Worm (Caenorhabditis elegans) whole organism, early embryonic: ENCODE results near the gene C14B1.3.

ENCODE experiments used
- B0310.2 ChIP-seq: sonication (generic microtip); optimal IDR thresholded peaks from 2 replicates; lab custom pipeline; 2016; ENCODE audit warnings: mild to moderate bottlenecking, missing genetic modification characterization, missing compliant biosample characterization
- F13C5.2 ChIP-seq: sonication (generic microtip); optimal IDR thresholded peaks from 2 replicates; lab custom pipeline; 2017; ENCODE audit warnings: mild to moderate bottlenecking, missing genetic modification characterization, inconsistent platforms, missing compliant biosample characterization
- aly-1 ChIP-seq: sonication (generic microtip); optimal IDR thresholded peaks from 2 replicates; lab custom pipeline; 2016; ENCODE audit warnings: missing genetic modification characterization, missing compliant biosample characterization
- ama-1 ChIP-seq: fragments of 150-350 bp; optimal IDR thresholded peaks from 2 replicates; lab custom pipeline; 2014
- ceh-13 ChIP-seq: fragments of 200-800 bp; sonication (Bioruptor generic); optimal IDR thresholded peaks from 2 replicates; lab custom pipeline; 2018; ENCODE audit warnings: mild to moderate bottlenecking, missing genetic modification characterization, missing compliant biosample characterization
- ceh-36 ChIP-seq: sonication (generic microtip); optimal IDR thresholded peaks from 2 replicates; lab custom pipeline; 2016; ENCODE audit warnings: missing genetic modification characterization, inconsistent platforms, missing compliant biosample characterization
- ets-7 ChIP-seq: sonication (generic microtip); optimal IDR thresholded peaks from 2 replicates; lab custom pipeline; 2016; ENCODE audit warnings: missing genotype, missing genetic modification characterization, missing compliant biosample characterization
- flt-1 ChIP-seq: fragments of 200-800 bp; sonication (Bioruptor generic); IDR thresholded peaks from 2 replicates; pipeline ENCODE4 v1.3.6; 2022; ENCODE audit warnings: missing genetic modification characterization, missing compliant biosample characterization
- hmbx-1 ChIP-seq: sonication (generic microtip); optimal IDR thresholded peaks from 2 replicates; lab custom pipeline; 2016; ENCODE audit warnings: mild to moderate bottlenecking, missing genetic modification characterization, missing compliant biosample characterization
- hmg-4 ChIP-seq: fragments of 200-800 bp; sonication (Bioruptor generic); optimal IDR thresholded peaks from 2 replicates; lab custom pipeline; 2018; ENCODE audit warnings: mild to moderate bottlenecking, missing genetic modification characterization, missing compliant biosample characterization
- hnd-1 ChIP-seq: sonication (generic microtip); optimal IDR thresholded peaks from 2 replicates; lab custom pipeline; 2016; ENCODE audit warnings: missing genetic modification characterization, missing compliant biosample characterization
- pes-1 ChIP-seq: fragments of 200-800 bp; sonication (Bioruptor generic); IDR thresholded peaks from 2 replicates; pipeline ENCODE4 v1.3.6; 2022; ENCODE audit warnings: missing genetic modification reagents, missing genetic modification characterization, missing compliant biosample characterization
- scrt-1 ChIP-seq: fragments of 200-800 bp; sonication (Bioruptor generic); IDR thresholded peaks from 2 replicates; pipeline ENCODE4 v1.3.6; 2022; ENCODE audit warnings: missing genetic modification characterization, missing compliant biosample characterization
- sea-1 ChIP-seq: fragments of 200-800 bp; sonication (Bioruptor generic); conservative IDR thresholded peaks from 2 replicates; pipeline ENCODE4 v1.3.6; 2022; ENCODE audit warnings: missing genetic modification characterization, missing compliant biosample characterization
- tbx-11 ChIP-seq: fragments of 200-800 bp; sonication (Bioruptor generic); IDR thresholded peaks from 2 replicates; pipeline ENCODE4 v1.3.6; 2022; ENCODE audit warnings: missing genetic modification characterization, missing compliant biosample characterization
- tbx-37 ChIP-seq: fragments of 200-800 bp; sonication (Bioruptor generic); conservative IDR thresholded peaks from 2 replicates; pipeline ENCODE4 v1.3.6; 2022; ENCODE audit warnings: missing genetic modification reagents, missing genetic modification characterization, missing compliant biosample characterization
- tra-4 ChIP-seq: sonication (generic microtip); optimal IDR thresholded peaks from 2 replicates; lab custom pipeline; 2017; ENCODE audit warnings: missing genetic modification characterization, missing compliant biosample characterization

C14B1.3 gene

DNA sequence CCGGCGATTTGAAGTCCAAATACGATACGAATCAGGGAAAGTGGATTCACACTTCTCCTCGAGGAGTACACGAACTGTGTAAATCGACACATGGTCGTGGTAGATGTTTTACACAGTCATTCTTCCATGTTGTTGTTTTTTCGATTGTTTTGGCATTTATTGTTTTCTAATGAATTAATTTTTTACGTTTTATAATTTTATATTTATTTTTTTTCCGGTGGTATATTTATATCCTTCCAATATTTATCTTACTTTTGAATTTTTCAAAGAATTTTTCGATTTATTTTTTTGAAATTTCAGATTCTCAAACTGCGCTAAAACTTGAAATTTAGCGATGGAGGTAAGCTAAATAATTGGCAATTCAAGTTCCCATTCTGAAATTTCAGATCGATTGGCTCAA, 9.8 kb downstream of the C14B1.3 start, which contains the start of gene nrde-1:
TSS of gene nrde-1 (plus strand) at position 301 of the 400 bp plus-strand sequence.
- TF ChIP-seq hmg-4 (GFP tag; lab: Kevin White, UChicago): no peak
- TF ChIP-seq sea-1 (GFP tag; lab: Robert Waterston, UW): no peak

DNA sequence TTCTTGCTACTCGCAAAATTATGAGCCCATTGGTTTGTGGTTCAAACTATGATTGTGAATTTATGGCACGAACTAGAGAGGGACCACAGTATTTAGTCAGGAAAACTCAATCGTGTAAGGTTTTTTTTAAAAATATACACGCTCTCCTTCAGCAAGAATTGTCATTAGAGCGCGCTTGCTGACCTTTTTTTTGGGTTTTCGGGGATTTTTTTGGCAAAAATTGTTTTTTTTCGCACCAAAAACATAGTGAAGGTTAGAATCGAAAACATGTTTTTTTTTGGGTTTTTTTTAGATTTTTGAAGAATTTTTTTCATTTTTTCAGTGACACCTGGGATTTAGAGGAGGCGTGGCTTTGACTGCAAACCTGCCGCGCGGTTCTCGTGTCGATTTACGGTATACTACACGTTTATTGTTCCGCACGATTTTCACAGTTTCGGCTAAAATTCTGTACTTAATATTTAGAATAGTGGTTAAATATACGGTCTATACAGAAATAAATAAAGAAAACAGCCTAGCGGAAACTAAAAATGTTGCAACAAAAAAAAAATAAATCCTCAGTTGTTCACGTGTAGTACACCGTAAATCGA, 12.8 kb downstream of the C14B1.3 start:
- TF ChIP-seq B0310.2 (no peak), flt-1 (GFP tag; lab: Robert Waterston, UW) (no peak), pes-1 (no peak), tbx-37 (GFP tag; lab: Robert Waterston, UW) (no peak), sea-1 (GFP tag; lab: Robert Waterston, UW) (no peak), aly-1 (tag; lab: Kevin White, UChicago) (no peak)

DNA sequence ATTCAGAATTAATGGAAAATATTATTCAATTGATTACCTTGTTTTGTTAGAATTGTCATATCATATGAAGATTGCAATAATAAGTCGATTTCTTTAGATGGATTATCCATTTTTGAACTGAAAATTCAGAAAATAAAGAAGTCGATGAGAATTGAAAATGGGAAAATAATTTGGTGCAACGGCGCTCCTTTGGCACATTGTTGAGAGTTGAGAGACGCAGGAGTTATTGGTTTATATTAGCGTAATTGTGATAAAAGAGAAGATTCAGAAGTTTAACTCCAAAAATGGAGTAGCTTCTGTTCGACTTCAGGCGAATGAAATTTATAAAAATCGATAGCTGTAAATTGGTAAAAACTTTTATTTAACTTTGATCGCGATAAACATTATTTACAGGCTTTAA, 16.2 kb downstream of the C14B1.3 start, which contains the start of gene C14B1.8:
TSS of gene C14B1.8 (minus strand) at position 117 of the 400 bp plus-strand sequence.
- TF ChIP-seq pes-1: no peak
- no peak for TF ChIP-seq flt-1 (GFP tag; lab: Robert Waterston, UW)
- TF ChIP-seq ama-1: no peak
- TF ChIP-seq B0310.2: no peak
- TF ChIP-seq tra-4 (tag; lab: Kevin White, UChicago): no peak
- TF ChIP-seq ceh-13 (GFP tag; lab: Kevin White, UChicago): no peak
- no peak for TF ChIP-seq ceh-36
- TF ChIP-seq sea-1 (GFP tag; lab: Robert Waterston, UW): no peak
- no peak for TF ChIP-seq hnd-1 (tag; lab: Kevin White, UChicago)
- TF ChIP-seq aly-1 (tag; lab: Kevin White, UChicago): no peak
- no peak for TF ChIP-seq tbx-11 (GFP tag; lab: Robert Waterston, UW)
- TF ChIP-seq F13C5.2 (tag; lab: Kevin White, UChicago): no peak
- no peak for TF ChIP-seq scrt-1 (GFP tag; lab: Robert Waterston, UW)

DNA sequence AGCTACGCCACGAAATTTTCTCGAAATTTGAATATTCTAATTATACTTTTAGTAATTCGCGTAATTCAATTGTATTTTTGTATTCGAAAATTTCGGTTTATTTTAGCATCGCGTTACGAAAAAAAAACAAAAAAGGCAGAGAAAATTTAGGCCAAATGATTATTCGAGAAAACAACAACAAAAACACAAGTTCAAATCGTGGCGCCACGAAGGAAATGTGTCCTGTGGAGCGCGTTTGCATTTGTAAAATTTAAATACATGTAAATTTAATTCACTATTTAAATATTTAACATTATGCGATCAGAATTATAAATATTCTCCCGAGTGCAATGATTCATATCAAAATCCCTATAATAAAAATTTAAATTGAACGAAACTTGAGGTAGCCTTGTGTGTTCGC, 20.4 kb downstream of the C14B1.3 start:
- no peak for TF ChIP-seq hmbx-1
- TF ChIP-seq B0310.2: no peak
- no peak for TF ChIP-seq aly-1 (tag; lab: Kevin White, UChicago)

DNA sequence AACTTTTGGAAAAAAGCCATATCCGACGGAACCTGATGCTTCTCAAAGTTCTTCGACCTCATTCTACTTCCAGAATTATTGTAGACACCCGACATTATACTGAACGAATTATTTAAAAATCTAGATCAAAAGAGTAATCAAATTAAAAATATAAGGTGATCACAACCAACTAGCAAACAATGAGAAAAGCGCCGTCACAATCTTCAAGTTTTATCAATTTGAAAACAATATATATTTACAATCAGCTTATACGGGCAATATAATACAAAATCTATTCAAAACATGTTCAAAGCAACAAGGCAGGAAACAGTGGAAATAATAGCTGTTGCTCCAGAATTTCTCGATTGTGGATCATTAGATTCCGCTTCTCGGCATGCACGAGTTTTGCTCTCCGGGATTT, 21.5 kb downstream of the C14B1.3 start, which contains the start of gene C14B1.12:
TSS of gene C14B1.12 (minus strand) at position 101 of the 400 bp plus-strand sequence.
- TF ChIP-seq flt-1 (GFP tag; lab: Robert Waterston, UW) (no peak), tbx-11 (GFP tag; lab: Robert Waterston, UW) (no peak), ama-1 (no peak), hmg-4 (GFP tag; lab: Kevin White, UChicago) (no peak), ceh-13 (GFP tag; lab: Kevin White, UChicago) (no peak), ets-7 (tag; lab: Kevin White, UChicago) (no peak), hmbx-1 (no peak), pes-1 (no peak), scrt-1 (GFP tag; lab: Robert Waterston, UW) (no peak), tbx-37 (GFP tag; lab: Robert Waterston, UW) (no peak), ceh-36 (no peak), sea-1 (GFP tag; lab: Robert Waterston, UW) (no peak), hnd-1 (tag; lab: Kevin White, UChicago) (no peak), B0310.2 (no peak), tra-4 (tag; lab: Kevin White, UChicago) (no peak), aly-1 (tag; lab: Kevin White, UChicago) (no peak)

DNA sequence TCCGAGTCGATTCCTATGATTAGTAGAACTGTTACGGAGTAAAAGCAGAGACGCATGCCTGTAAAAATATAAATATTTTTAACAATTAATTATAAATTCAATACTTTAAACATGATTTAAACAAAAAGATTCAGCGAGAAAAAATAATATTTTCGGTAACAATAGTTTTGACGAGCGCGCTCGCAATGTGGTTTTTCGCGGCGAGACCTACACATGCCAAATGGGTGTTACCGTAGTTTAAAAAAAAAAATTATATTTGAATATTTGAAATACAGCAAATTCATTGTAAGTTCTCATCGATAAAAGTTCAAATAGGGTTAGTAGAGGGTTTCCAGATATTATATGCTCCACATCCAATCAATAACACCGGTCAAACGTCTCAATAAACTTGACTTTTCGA, 23.1 kb downstream of the C14B1.3 start, which contains the start of gene gldi-5:
TSS of gene gldi-5 (minus strand) at position 58 of the 400 bp plus-strand sequence.
- no peak for TF ChIP-seq ama-1
- TF ChIP-seq tbx-37 (GFP tag; lab: Robert Waterston, UW): no peak
- no peak for TF ChIP-seq ceh-13 (GFP tag; lab: Kevin White, UChicago)
- TF ChIP-seq hmbx-1: no peak
- TF ChIP-seq tbx-11 (GFP tag; lab: Robert Waterston, UW): no peak
- TF ChIP-seq scrt-1 (GFP tag; lab: Robert Waterston, UW): no peak
- TF ChIP-seq ets-7 (tag; lab: Kevin White, UChicago): no peak
- no peak for TF ChIP-seq pes-1
- no peak for TF ChIP-seq F13C5.2 (tag; lab: Kevin White, UChicago)
- no peak for TF ChIP-seq aly-1 (tag; lab: Kevin White, UChicago)
- TF ChIP-seq B0310.2: no peak
- no peak for TF ChIP-seq sea-1 (GFP tag; lab: Robert Waterston, UW)
- no peak for TF ChIP-seq hmg-4 (GFP tag; lab: Kevin White, UChicago)
- TF ChIP-seq hnd-1 (tag; lab: Kevin White, UChicago): no peak
- TF ChIP-seq tra-4 (tag; lab: Kevin White, UChicago): no peak
- TF ChIP-seq ceh-36: no peak
- no peak for TF ChIP-seq flt-1 (GFP tag; lab: Robert Waterston, UW)

DNA sequence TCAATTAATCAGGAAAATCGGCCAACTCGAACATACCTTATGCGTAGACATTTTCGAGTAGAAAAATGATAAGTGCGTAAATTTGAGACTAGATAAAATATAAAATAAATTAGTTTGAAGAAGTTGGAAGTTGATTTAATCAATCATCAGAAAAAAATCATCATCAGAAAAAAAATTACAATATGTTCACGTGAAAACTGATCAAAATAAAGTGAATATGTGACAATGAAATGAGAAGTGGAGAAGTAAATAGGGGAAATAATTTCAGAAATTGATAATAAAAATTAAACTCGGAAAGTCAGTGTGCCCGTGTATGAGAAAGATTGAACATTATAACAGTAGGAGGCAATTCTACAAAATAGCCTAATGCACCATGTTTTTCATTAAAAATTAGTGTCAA, 26.2 kb downstream of the C14B1.3 start, which contains the start of gene F34D10.9:
TSS of gene F34D10.9 (minus strand) at position 101 of the 400 bp plus-strand sequence.
- TF ChIP-seq tra-4 (tag; lab: Kevin White, UChicago): no peak
- no peak for TF ChIP-seq ceh-36
- TF ChIP-seq flt-1 (GFP tag; lab: Robert Waterston, UW): no peak

DNA sequence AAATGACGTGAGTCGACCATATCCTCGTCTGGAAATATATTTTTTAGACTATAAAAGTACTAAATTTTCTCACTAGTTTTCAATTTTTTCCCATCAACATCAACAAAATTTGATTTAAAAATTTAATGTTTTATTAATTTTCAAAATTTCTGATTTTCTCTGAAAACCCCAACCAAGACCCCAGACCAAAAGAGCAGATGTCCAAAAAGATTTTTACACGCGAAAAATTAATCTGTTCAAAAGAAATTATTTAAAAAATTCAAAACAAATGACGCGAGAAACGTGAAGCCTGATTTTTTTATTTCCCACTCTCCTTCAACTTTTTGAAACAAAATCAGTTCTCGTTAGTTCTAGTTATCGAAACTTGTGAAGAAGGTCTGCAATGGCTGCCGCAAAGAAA, 27.1 kb downstream of the C14B1.3 start, which contains the start of gene F34D10.8:
TSS of gene F34D10.8 (plus strand) at position 301 of the 400 bp plus-strand sequence.
- no peak for TF ChIP-seq hmg-4 (GFP tag; lab: Kevin White, UChicago)
- no peak for TF ChIP-seq ama-1
- TF ChIP-seq F13C5.2 (tag; lab: Kevin White, UChicago): no peak
- TF ChIP-seq ets-7 (tag; lab: Kevin White, UChicago): no peak
- no peak for TF ChIP-seq B0310.2
- no peak for TF ChIP-seq tra-4 (tag; lab: Kevin White, UChicago)
- TF ChIP-seq aly-1 (tag; lab: Kevin White, UChicago): no peak
- TF ChIP-seq hnd-1 (tag; lab: Kevin White, UChicago): no peak
- no peak for TF ChIP-seq pes-1
- no peak for TF ChIP-seq tbx-11 (GFP tag; lab: Robert Waterston, UW)
- TF ChIP-seq tbx-37 (GFP tag; lab: Robert Waterston, UW): no peak
- TF ChIP-seq flt-1 (GFP tag; lab: Robert Waterston, UW): no peak
- TF ChIP-seq hmbx-1: no peak
- TF ChIP-seq sea-1 (GFP tag; lab: Robert Waterston, UW): no peak
- no peak for TF ChIP-seq scrt-1 (GFP tag; lab: Robert Waterston, UW)
